Worm (Caenorhabditis elegans) whole organism, L4/young adult: ENCODE results near the gene eat-17.

ENCODE experiments used
- W03F9.2 ChIP-seq: fragments of 150-350 bp; optimal IDR thresholded peaks from 2 replicates; lab custom pipeline; 2014; ENCODE audit warnings: missing biosample characterization, missing genetic modification characterization
- dao-5 ChIP-seq: sonication (generic microtip); optimal IDR thresholded peaks from 2 replicates; lab custom pipeline; 2016; ENCODE audit warnings: missing genotype, missing genetic modification characterization, moderate library complexity, missing compliant biosample characterization
- him-1 ChIP-seq: sonication (generic microtip); optimal IDR thresholded peaks from 2 replicates; lab custom pipeline; 2016; ENCODE audit warnings: missing genotype, missing genetic modification reagents, missing genetic modification characterization, missing compliant biosample characterization

DNA sequence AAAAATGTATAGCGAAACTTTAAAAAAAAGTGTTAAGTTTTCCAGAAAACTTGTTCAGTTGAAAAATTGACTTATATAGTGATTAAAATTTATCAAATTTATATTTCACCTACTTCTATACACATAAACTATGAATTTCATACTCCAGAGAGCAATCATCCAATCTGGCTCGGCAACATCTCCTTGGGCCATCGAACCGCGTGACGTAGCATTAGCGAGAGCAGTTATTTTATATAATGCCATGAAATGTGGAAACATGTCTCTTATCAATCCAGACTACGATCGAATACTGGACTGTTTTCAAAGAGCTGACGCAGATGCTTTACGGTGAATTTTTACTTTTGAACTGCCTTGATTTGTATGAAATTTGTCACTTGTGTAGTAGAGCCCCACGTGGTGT lies 47.2 kb downstream of the eat-17 start:
- TF ChIP-seq him-1 (no peak), dao-5 (no peak), W03F9.2 (tag; lab: Kevin White, UChicago) (no peak)
